Fruit fly (Drosophila melanogaster) whole organism, embryonic: ENCODE results near the gene CG32195.
A peak's percentile ranks its signal among the peaks of the same experiment; 100 is the strongest.

ENCODE experiments used
- BtbVII ChIP-seq: fragments of 200-800 bp; sonication (Bioruptor generic); optimal IDR thresholded peaks from 3 replicates; lab custom pipeline; 2017; ENCODE audit warnings: missing biosample characterization, mild to moderate bottlenecking, missing genetic modification characterization
- CG10267 ChIP-seq: fragments of 200-800 bp; sonication (Bioruptor generic); optimal IDR thresholded peaks from 2 replicates; lab custom pipeline; 2018; ENCODE audit warnings: missing biosample characterization, mild to moderate bottlenecking, missing genetic modification characterization, moderate library complexity
- CG1233 ChIP-seq: fragments of 200-800 bp; sonication (Bioruptor generic); optimal IDR thresholded peaks from 4 replicates; lab custom pipeline; 2018; ENCODE audit warnings: missing biosample characterization, mild to moderate bottlenecking, missing genetic modification characterization
- CG14667 ChIP-seq: fragments of 200-800 bp; sonication (Bioruptor generic); IDR thresholded peaks from 2 replicates; pipeline ENCODE4 v1.3.6; 2022; ENCODE audit warnings: missing biosample characterization, missing genetic modification characterization
- CG18262 ChIP-seq: fragments of 200-800 bp; optimal IDR thresholded peaks from 3 replicates; lab custom pipeline; 2019; ENCODE audit warnings: missing biosample characterization, mild to moderate bottlenecking, missing genetic modification characterization, moderate library complexity
- CG30020 ChIP-seq: fragments of 200-800 bp; optimal IDR thresholded peaks from 2 replicates; lab custom pipeline; 2019; ENCODE audit warnings: missing biosample characterization, mild to moderate bottlenecking, missing genetic modification characterization, moderate library complexity
- CG3065 ChIP-seq: fragments of 200-800 bp; sonication (Bioruptor generic); optimal IDR thresholded peaks from 2 replicates; lab custom pipeline; 2016; ENCODE audit warnings: missing biosample characterization, missing genetic modification characterization
- CG31224 ChIP-seq: fragments of 200-800 bp; sonication (Bioruptor generic); IDR thresholded peaks from 2 replicates; pipeline ENCODE4 v1.3.6; 2022; ENCODE audit warnings: missing biosample characterization, missing genetic modification characterization
- CG31441 ChIP-seq: fragments of 200-800 bp; sonication (Bioruptor generic); IDR thresholded peaks from 2 replicates; pipeline ENCODE4 v1.3.6; 2022; ENCODE audit warnings: missing biosample characterization, missing genetic modification characterization
- CG4404 ChIP-seq: fragments of 200-800 bp; sonication (Bioruptor generic); IDR thresholded peaks from 2 replicates; pipeline ENCODE4 v1.3.6; 2022; ENCODE audit warnings: missing biosample characterization, missing genetic modification characterization
- CG4424 ChIP-seq: fragments of 200-800 bp; sonication (Bioruptor generic); optimal IDR thresholded peaks from 3 replicates; lab custom pipeline; 2016; ENCODE audit warnings: missing biosample characterization, missing genetic modification characterization
- CG8359 ChIP-seq: fragments of 200-800 bp; sonication (Bioruptor generic); optimal IDR thresholded peaks from 2 replicates; lab custom pipeline; 2017; ENCODE audit warnings: missing biosample characterization, mild to moderate bottlenecking, missing genetic modification characterization, borderline replicate concordance
- Chrac-16 ChIP-seq: fragments of 200-800 bp; sonication (Bioruptor generic); optimal IDR thresholded peaks from 3 replicates; lab custom pipeline; 2016; ENCODE audit warnings: missing biosample characterization, missing genetic modification characterization
- CoRest ChIP-seq: fragments of 200-800 bp; sonication (Bioruptor generic); optimal IDR thresholded peaks from 3 replicates; lab custom pipeline; 2018; ENCODE audit warnings: missing biosample characterization, mild to moderate bottlenecking, missing genetic modification characterization, moderate library complexity
- Dfd ChIP-seq, 2 experiments: fragments of >200 bp; optimal IDR thresholded peaks; 2 replicates each; lab custom pipeline; 2017; ENCODE audit warnings: missing biosample characterization in 2 of 2, missing genetic modification characterization in 2 of 2
- Drgx ChIP-seq: fragments of 200-800 bp; sonication (Bioruptor generic); IDR thresholded peaks from 2 replicates; pipeline ENCODE4 v1.3.6; 2022; ENCODE audit warnings: missing biosample characterization, missing genetic modification characterization
- E2f1 ChIP-seq: fragments of 200-800 bp; sonication (Bioruptor generic); IDR thresholded peaks from 2 replicates; pipeline ENCODE4 v1.3.6; 2022; ENCODE audit warnings: missing biosample characterization, missing genetic modification characterization
- Ets65A ChIP-seq: fragments of 200-800 bp; sonication (Bioruptor generic); peaks from one replicate; lab custom pipeline; 2016; ENCODE audit warnings: missing biosample characterization, missing genetic modification characterization
- Fer1 ChIP-seq: fragments of 200-800 bp; sonication (Bioruptor generic); optimal IDR thresholded peaks from 2 replicates; lab custom pipeline; 2017; ENCODE audit warnings: missing biosample characterization, mild to moderate bottlenecking, missing genetic modification characterization
- HLH54F ChIP-seq: fragments of 200-800 bp; sonication (Bioruptor generic); optimal IDR thresholded peaks from 3 replicates; lab custom pipeline; 2016; ENCODE audit warnings: missing biosample characterization, missing genetic modification characterization
- Oli ChIP-seq: fragments of 200-800 bp; sonication (Bioruptor generic); optimal IDR thresholded peaks from 2 replicates; lab custom pipeline; 2018; ENCODE audit warnings: missing biosample characterization, mild to moderate bottlenecking, missing genetic modification characterization, moderate library complexity
- Scr ChIP-seq: fragments of 200-800 bp; sonication (Bioruptor generic); IDR thresholded peaks from 2 replicates; pipeline ENCODE4 v1.3.6; 2022; ENCODE audit warnings: missing biosample characterization, missing genetic modification characterization; ENCODE audit not compliant: partially characterized antibody
- Trl ChIP-seq, 3 experiments: fragments of >200 bp in 2 of 3; fragments of 200-800 bp in 1 of 3; sonication (Bioruptor generic) in 1 of 3; optimal IDR thresholded peaks; 2 replicates in 1 of 3; 3 replicates in 2 of 3; lab custom pipeline; 2016 to 2017; ENCODE audit warnings: missing biosample characterization in 1 of 3, missing genetic modification characterization in 1 of 3
- bsh ChIP-seq, 2 experiments: fragments of 200-800 bp; sonication (Bioruptor generic); optimal IDR thresholded peaks; 2 replicates each; lab custom pipeline; 2017 to 2018; ENCODE audit warnings: mild to moderate bottlenecking in 2 of 2, missing biosample characterization in 2 of 2, missing genetic modification characterization in 2 of 2, moderate library complexity in 1 of 2
- cg ChIP-seq: fragments of 200-800 bp; sonication (Bioruptor generic); optimal IDR thresholded peaks from 3 replicates; lab custom pipeline; 2019; ENCODE audit warnings: missing biosample characterization, mild to moderate bottlenecking, missing genetic modification characterization, moderate library complexity
- fd102C ChIP-seq: fragments of 200-800 bp; sonication (Bioruptor generic); optimal IDR thresholded peaks from 2 replicates; lab custom pipeline; 2018; ENCODE audit warnings: missing biosample characterization, mild to moderate bottlenecking, missing genetic modification characterization, moderate library complexity
- fd96Cb ChIP-seq: fragments of 200-800 bp; sonication (Bioruptor generic); optimal IDR thresholded peaks from 2 replicates; lab custom pipeline; 2018; ENCODE audit warnings: missing biosample characterization, mild to moderate bottlenecking, missing genetic modification characterization, moderate library complexity
- sens ChIP-seq: fragments of 200-800 bp; sonication (Bioruptor generic); peaks from one replicate; lab custom pipeline; 2016; ENCODE audit warnings: missing biosample characterization, missing genetic modification characterization
- sima ChIP-seq: fragments of 200-800 bp; sonication (Bioruptor generic); optimal IDR thresholded peaks from 2 replicates; lab custom pipeline; 2016; ENCODE audit warnings: missing biosample characterization, missing genetic modification characterization
- tap ChIP-seq: fragments of 200-800 bp; optimal IDR thresholded peaks from 3 replicates; lab custom pipeline; 2019; ENCODE audit warnings: missing biosample characterization, mild to moderate bottlenecking, missing genetic modification characterization, moderate library complexity
- ttk ChIP-seq: fragments of 200-800 bp; sonication (Bioruptor generic); IDR thresholded peaks from 2 replicates; pipeline ENCODE4 v2.1.2; 2022; ENCODE audit warnings: missing biosample characterization, missing genetic modification characterization
- unc-4 ChIP-seq: fragments of 200-800 bp; sonication (Bioruptor generic); IDR thresholded peaks from 2 replicates; pipeline ENCODE4 v1.3.6; 2022; ENCODE audit warnings: missing biosample characterization, missing genetic modification characterization; ENCODE audit not compliant: partially characterized antibody
- wdn ChIP-seq: fragments of 200-800 bp; sonication (Bioruptor generic); IDR thresholded peaks from 2 replicates; pipeline ENCODE4 v1.3.6; 2022; ENCODE audit warnings: missing biosample characterization, missing genetic modification characterization

Gene CG32195

dm6 chr3L:18077649-18078417, 34.9 kb upstream of the CG32195 start (continued):
- peak; percentile 26 for TF ChIP-seq Chrac-16
- TF ChIP-seq CG18262 = peak; percentile 62
- TF ChIP-seq Fer1 (GFP tag; lab: Kevin White, UChicago) = no peak
- peak; percentile 6 for TF ChIP-seq BtbVII (GFP tag; lab: Kevin White, UChicago)
- TF ChIP-seq Oli (tag; lab: Kevin White, UChicago) = peak; percentile 50
- TF ChIP-seq CoRest (tag; lab: Kevin White, UChicago) = peak; percentile 30
- no peak for TF ChIP-seq CG8359 (GFP tag; lab: Kevin White, UChicago)
- peak; percentile 3 for TF ChIP-seq cg (GFP tag; lab: Kevin White, UChicago)
- no peak for TF ChIP-seq CG30020
- no peak for TF ChIP-seq Dfd (GFP tag; optimal IDR thresholded peaks at IDR 0.05; lab: Kevin White, UChicago)
- peak; percentile 69 for TF ChIP-seq sens
- 0 out of 2 replicates have a peak, but pooled peaks have one; percentile 26 for TF ChIP-seq ttk (GFP tag; lab: Robert Waterston, UW)
- TF ChIP-seq tap (tag; lab: Kevin White, UChicago) = peak; percentile 8
- peak; percentile 60 for TF ChIP-seq CG31441 (GFP tag; lab: Robert Waterston, UW)
- TF ChIP-seq CG10267 = peak; percentile 38
- peak; percentile 26; the same call in 1 of the 2 replicates for TF ChIP-seq E2f1
- TF ChIP-seq fd96Cb (tag; lab: Kevin White, UChicago) = peak; percentile 47
- TF ChIP-seq Trl (optimal IDR thresholded peaks at IDR 0.05; lab: Kevin White, UChicago) = peak; percentile 3 to 41
- TF ChIP-seq Trl (GFP tag; optimal IDR thresholded peaks at IDR 0.05; lab: Kevin White, UChicago) = no peak
- TF ChIP-seq fd102C = no peak
- TF ChIP-seq, all 482 proteins: peak for 69

dm6 chr3L:18078614-18079013, 34.1 kb upstream of the CG32195 start:
- TF ChIP-seq CG1233 (GFP tag; lab: Kevin White, UChicago) (no peak), bsh (GFP tag; optimal IDR thresholded peaks at IDR 0.05; lab: Kevin White, UChicago) (peak in 1 of 2 experiments; percentile 60), Drgx (peak; percentile 58), HLH54F (GFP tag; lab: Kevin White, UChicago) (no peak)

dm6 chr3L:18079123-18079522, 33.6 kb upstream of the CG32195 start:
- TF ChIP-seq unc-4 (GFP tag; lab: Robert Waterston, UW) = no peak
- TF ChIP-seq CG3065 (GFP tag; lab: Kevin White, UChicago) = no peak
- TF ChIP-seq Oli (tag; lab: Kevin White, UChicago) = no peak
- peak; percentile 79 for TF ChIP-seq Ets65A (GFP tag; lab: Kevin White, UChicago)
- no peak for TF ChIP-seq CG4424 (GFP tag; lab: Kevin White, UChicago)
- TF ChIP-seq sima (GFP tag; lab: Kevin White, UChicago) = no peak
- TF ChIP-seq cg (GFP tag; lab: Kevin White, UChicago) = peak; percentile 46
- TF ChIP-seq Scr (GFP tag; lab: Robert Waterston, UW) = no peak
- TF ChIP-seq CG4404 = no peak
- no peak for TF ChIP-seq wdn (GFP tag; lab: Robert Waterston, UW)
- no peak for TF ChIP-seq CG14667
- no peak for TF ChIP-seq CG31224
